Worm (Caenorhabditis elegans): ENCODE measurements around the gene K11D12.14.

- no peak for TF ChIP-seq pes-1 (GFP tag; IDR thresholded peaks at IDR 0.05)
- TF ChIP-seq flt-1 (GFP tag; IDR thresholded peaks at IDR 0.05) = no peak
- TF ChIP-seq hmg-4 (GFP tag; optimal IDR thresholded peaks at IDR 0.05) = no peak
- no peak for TF ChIP-seq ama-1 (optimal IDR thresholded peaks at IDR 0.05)
- no peak for TF ChIP-seq tra-4 (tag; optimal IDR thresholded peaks at IDR 0.05)
- no peak for TF ChIP-seq F13C5.2 (tag; optimal IDR thresholded peaks at IDR 0.05)
- TF ChIP-seq sea-1 (GFP tag; conservative IDR thresholded peaks at IDR 0.05) = no peak
Observed at ce11 chrV:5000406-5000805, 49.0 kb upstream of the K11D12.14 start, which contains the start of gene ugt-7.
